Worm (Caenorhabditis elegans) whole organism, L1 larva: ENCODE measurements around the gene Y73C8B.5.

ENCODE experiments used
- C04F5.9 ChIP-seq: sonication (generic microtip); optimal IDR thresholded peaks from 2 replicates; lab custom pipeline; 2016; ENCODE audit warnings: missing genetic modification characterization, missing compliant biosample characterization
- Y116A8C.19 ChIP-seq: sonication (generic microtip); optimal IDR thresholded peaks from 2 replicates; lab custom pipeline; 2016; ENCODE audit warnings: missing compliant biosample characterization, missing genetic modification characterization, borderline replicate concordance
- ama-1 ChIP-seq: fragments of 150-350 bp; optimal IDR thresholded peaks from 2 replicates; lab custom pipeline; 2014
- blmp-1 ChIP-seq: fragments of 150-350 bp; optimal IDR thresholded peaks from 2 replicates; lab custom pipeline; 2014; ENCODE audit warnings: missing biosample characterization, missing genetic modification characterization
- ceh-63 ChIP-seq: fragments of 200-800 bp; sonication (Bioruptor generic); optimal IDR thresholded peaks from 2 replicates; lab custom pipeline; 2018; ENCODE audit warnings: mild to moderate bottlenecking, missing genetic modification characterization, missing compliant biosample characterization
- ceh-90 ChIP-seq: sonication (generic microtip); optimal IDR thresholded peaks from 2 replicates; lab custom pipeline; 2016; ENCODE audit warnings: missing genetic modification characterization, missing compliant biosample characterization
- efl-1 ChIP-seq, 4 experiments: fragments of 150-350 bp; optimal IDR thresholded peaks in 3 of 4; peaks in 1 of 4; 1 replicate in 1 of 4; 2 replicates in 3 of 4; lab custom pipeline; 2014; ENCODE audit warnings: missing biosample characterization in 2 of 4, missing genetic modification characterization in 2 of 4, missing genetic modification reagents in 2 of 4
- efl-3 ChIP-seq: fragments of 200-800 bp; sonication (Bioruptor generic); optimal IDR thresholded peaks from 2 replicates; lab custom pipeline; 2018; ENCODE audit warnings: mild to moderate bottlenecking, missing genetic modification characterization, missing compliant biosample characterization
- egl-13 ChIP-seq: sonication (generic microtip); optimal IDR thresholded peaks from 2 replicates; lab custom pipeline; 2016; ENCODE audit warnings: missing genotype, missing genetic modification reagents, missing genetic modification characterization, missing compliant biosample characterization
- elt-2 ChIP-seq: sonication (generic microtip); optimal IDR thresholded peaks from 2 replicates; lab custom pipeline; 2016; ENCODE audit warnings: missing genetic modification characterization, mild to moderate bottlenecking, inconsistent platforms, missing compliant biosample characterization, missing genetic modification reagents
- elt-3 ChIP-seq, 6 experiments: fragments of 150-350 bp in 1 of 6; sonication (generic microtip); optimal IDR thresholded peaks; 2 replicates each; lab custom pipeline; 2017 to 2018; ENCODE audit warnings: missing biosample characterization in 6 of 6, missing genetic modification characterization in 6 of 6, inconsistent platforms in 1 of 6
- fkh-4 ChIP-seq: sonication (generic microtip); optimal IDR thresholded peaks from 2 replicates; lab custom pipeline; 2016; ENCODE audit warnings: missing compliant biosample characterization, missing genetic modification characterization, borderline replicate concordance
- fkh-8 ChIP-seq: sonication (generic microtip); optimal IDR thresholded peaks from 2 replicates; lab custom pipeline; 2016; ENCODE audit warnings: mild to moderate bottlenecking, missing genetic modification characterization, missing compliant biosample characterization
- hlh-17 ChIP-seq: fragments of 200-800 bp; sonication (Bioruptor generic); optimal IDR thresholded peaks from 2 replicates; lab custom pipeline; 2018; ENCODE audit warnings: missing genetic modification characterization, mild to moderate bottlenecking, missing compliant biosample characterization, moderate library complexity, borderline replicate concordance
- hlh-4 ChIP-seq: sonication (generic microtip); optimal IDR thresholded peaks from 2 replicates; lab custom pipeline; 2016; ENCODE audit warnings: mild to moderate bottlenecking, missing genetic modification characterization, missing compliant biosample characterization
- lin-14 ChIP-seq: fragments of 200-800 bp; sonication (Bioruptor generic); optimal IDR thresholded peaks from 2 replicates; lab custom pipeline; 2018; ENCODE audit warnings: mild to moderate bottlenecking, missing genetic modification characterization, moderate library complexity, missing compliant biosample characterization
- lin-35 ChIP-seq, 2 experiments: fragments of 150-350 bp; optimal IDR thresholded peaks; 2 replicates each; lab custom pipeline; 2014; ENCODE audit warnings: missing biosample characterization in 2 of 2, missing genetic modification characterization in 2 of 2, missing genetic modification reagents in 2 of 2
- lir-3 ChIP-seq: sonication (generic microtip); optimal IDR thresholded peaks from 2 replicates; lab custom pipeline; 2016; ENCODE audit warnings: mild to moderate bottlenecking, missing genetic modification characterization, moderate library complexity, missing compliant biosample characterization; ENCODE audit not compliant: poor library complexity
- mdl-1 ChIP-seq, 2 experiments: fragments of 150-350 bp; optimal IDR thresholded peaks; 2 replicates each; lab custom pipeline; 2014 to 2017; ENCODE audit warnings: missing biosample characterization in 2 of 2, missing genetic modification characterization in 2 of 2, inconsistent platforms in 1 of 2
- nhr-11 ChIP-seq: fragments of 150-350 bp; optimal IDR thresholded peaks from 2 replicates; lab custom pipeline; 2014; ENCODE audit warnings: missing biosample characterization, missing genetic modification characterization
- nhr-12 ChIP-seq: sonication (generic microtip); optimal IDR thresholded peaks from 2 replicates; lab custom pipeline; 2017; ENCODE audit warnings: missing biosample characterization, missing genetic modification characterization
- nhr-85 ChIP-seq: sonication (generic microtip); peaks from one replicate; lab custom pipeline; 2016; ENCODE audit warnings: missing genetic modification characterization, inconsistent platforms, missing compliant biosample characterization
- pqm-1 ChIP-seq: sonication (generic microtip); optimal IDR thresholded peaks from 3 replicates; lab custom pipeline; 2017; ENCODE audit warnings: missing biosample characterization, missing genetic modification characterization
- rnt-1 ChIP-seq: sonication (generic microtip); optimal IDR thresholded peaks from 2 replicates; lab custom pipeline; 2016; ENCODE audit warnings: mild to moderate bottlenecking, missing genetic modification characterization, moderate library complexity, missing compliant biosample characterization
- snu-23 ChIP-seq: sonication (generic microtip); optimal IDR thresholded peaks from 2 replicates; lab custom pipeline; 2016; ENCODE audit warnings: missing genetic modification characterization, missing compliant biosample characterization
- sox-4 ChIP-seq: sonication (generic microtip); optimal IDR thresholded peaks from 2 replicates; lab custom pipeline; 2016; ENCODE audit warnings: missing genetic modification characterization, missing compliant biosample characterization
- sup-37 ChIP-seq: fragments of 200-800 bp; sonication (Bioruptor generic); optimal IDR thresholded peaks from 2 replicates; lab custom pipeline; 2018; ENCODE audit warnings: mild to moderate bottlenecking, missing genetic modification characterization, missing compliant biosample characterization
- swsn-7 ChIP-seq: sonication (generic microtip); optimal IDR thresholded peaks from 2 replicates; lab custom pipeline; 2016; ENCODE audit warnings: missing genetic modification characterization, missing compliant biosample characterization
- unc-98 ChIP-seq: fragments of 200-800 bp; sonication (Bioruptor generic); IDR thresholded peaks from 2 replicates; pipeline ENCODE4 v1.3.6; 2022; ENCODE audit warnings: missing genetic modification characterization, missing compliant biosample characterization
- zag-1 ChIP-seq: fragments of 150-350 bp; optimal IDR thresholded peaks from 2 replicates; lab custom pipeline; 2014; ENCODE audit warnings: missing biosample characterization, missing genetic modification characterization

Y73C8B.5 gene

DNA sequence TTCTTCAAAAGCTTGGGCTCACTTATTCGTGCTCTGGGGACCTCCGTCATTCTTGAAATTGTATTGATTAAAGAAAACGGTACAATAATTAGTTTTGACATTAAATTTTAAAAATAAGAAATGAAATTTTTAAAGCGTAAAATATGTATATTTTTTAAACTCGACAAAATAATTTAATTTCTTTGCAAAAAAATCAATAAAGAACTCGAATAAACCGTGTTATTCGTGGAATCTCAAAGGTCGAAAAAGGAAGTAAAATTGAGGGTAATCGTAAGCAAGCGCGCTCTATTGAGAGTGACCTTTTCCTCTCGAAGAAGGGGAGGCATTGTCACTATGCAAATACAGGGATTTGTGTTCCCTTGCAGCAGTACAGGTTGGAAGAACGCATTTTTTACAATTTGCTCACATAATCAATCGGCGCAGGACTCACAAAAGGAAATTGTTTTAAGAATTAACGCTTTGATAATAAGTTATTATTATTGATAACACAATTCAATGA is 2.1 kb upstream of the Y73C8B.5 start, which contains the start of gene Y73C8B.2 (continued):
- TF ChIP-seq hlh-4 (tag; lab: Kevin White, UChicago): no peak
- TF ChIP-seq zag-1 (tag; lab: Kevin White, UChicago): no peak
- TF ChIP-seq lin-35 (GFP tag; optimal IDR thresholded peaks at IDR 0.05; lab: Kevin White, UChicago): peak; percentile 19 to 59
- TF ChIP-seq sup-37 (GFP tag; lab: Kevin White, UChicago): no peak
- TF ChIP-seq efl-3 (GFP tag; lab: Kevin White, UChicago): no peak
- TF ChIP-seq sox-4: no peak

DNA sequence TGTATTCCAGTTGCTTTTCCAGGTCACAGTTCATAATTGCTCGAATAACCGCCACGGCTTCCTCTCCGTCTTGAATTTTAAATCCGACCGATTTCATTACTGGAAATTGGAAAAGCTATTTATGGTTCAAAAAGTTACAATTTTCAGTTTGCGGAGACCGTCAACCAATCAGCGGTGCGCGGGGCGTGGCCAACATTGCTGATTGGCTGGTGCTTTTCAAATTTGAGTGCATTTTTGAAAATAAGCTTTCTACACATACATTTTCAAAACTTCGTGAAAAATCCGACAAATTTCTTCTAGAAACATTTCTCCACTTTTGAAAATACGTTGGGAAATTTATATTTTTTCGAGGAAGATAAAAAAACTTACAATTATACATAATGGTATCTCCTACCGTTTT is 1.3 kb upstream of the Y73C8B.5 start:
- no peak for TF ChIP-seq snu-23
- no peak for TF ChIP-seq hlh-4 (tag; lab: Kevin White, UChicago)
- no peak for TF ChIP-seq lin-14 (GFP tag; lab: Kevin White, UChicago)
- no peak for TF ChIP-seq nhr-85
- TF ChIP-seq elt-2 (tag; lab: Kevin White, UChicago): no peak
- TF ChIP-seq hlh-17 (GFP tag; lab: Kevin White, UChicago): no peak
- no peak for TF ChIP-seq egl-13 (tag; lab: Kevin White, UChicago)

DNA sequence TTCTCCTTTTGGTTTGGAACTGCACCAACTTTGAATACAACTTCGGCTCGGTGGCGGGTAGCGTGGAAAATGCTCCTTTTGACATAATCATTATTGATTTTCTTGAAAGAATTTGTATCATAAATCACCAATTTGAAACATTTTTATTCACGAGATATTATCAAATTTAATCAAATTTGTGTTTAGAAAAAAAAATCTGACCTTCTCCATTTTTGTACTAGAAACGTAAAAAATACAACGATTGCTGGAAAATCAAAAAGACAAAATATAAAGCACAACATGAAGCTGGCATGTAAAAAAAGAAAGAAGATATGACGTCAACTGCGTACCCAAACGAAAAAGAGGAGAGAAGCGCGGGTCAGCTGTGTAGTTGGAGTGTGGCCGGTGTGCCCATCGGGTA is 3.3 kb downstream of the Y73C8B.5 start, which contains the start of gene K08D9.4:
TSS of gene K08D9.4 (minus strand) at position 101 of the 400 bp plus-strand sequence.
- TF ChIP-seq rnt-1 (tag; lab: Kevin White, UChicago): peak; percentile 3
- no peak for TF ChIP-seq swsn-7 (tag; lab: Kevin White, UChicago)

DNA sequence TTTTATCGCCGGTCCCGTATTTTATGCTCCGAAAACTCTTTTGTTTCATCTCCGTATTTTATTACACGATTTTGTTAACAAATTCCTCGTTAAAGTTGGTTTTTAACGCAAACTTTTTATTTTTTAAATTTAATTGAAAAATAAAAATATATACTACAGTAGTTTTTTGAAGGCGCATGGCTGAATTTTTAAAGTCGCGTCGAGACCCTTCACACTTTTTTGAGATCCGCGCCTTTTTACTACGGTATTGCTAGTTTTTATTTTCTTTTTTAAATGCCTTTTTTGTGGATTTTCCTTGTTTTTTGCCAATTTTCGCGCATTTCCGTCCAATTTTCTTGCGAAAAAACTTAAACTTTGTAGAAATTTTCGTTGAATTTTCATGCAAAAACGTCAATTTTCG is 7.4 kb downstream of the Y73C8B.5 start:
- no peak for TF ChIP-seq fkh-8 (tag; lab: Kevin White, UChicago)
- TF ChIP-seq mdl-1 (tag; optimal IDR thresholded peaks at IDR 0.05; lab: Kevin White, UChicago): no peak
- TF ChIP-seq ceh-63 (GFP tag; lab: Kevin White, UChicago): no peak
- TF ChIP-seq ceh-90 (tag; lab: Kevin White, UChicago): no peak
- TF ChIP-seq nhr-12 (tag; lab: Kevin White, UChicago): no peak
- no peak for TF ChIP-seq fkh-4 (tag; lab: Kevin White, UChicago)
- TF ChIP-seq pqm-1 (tag; lab: Kevin White, UChicago): no peak
- no peak for TF ChIP-seq sox-4
- TF ChIP-seq unc-98: no peak
- TF ChIP-seq elt-3 (tag; optimal IDR thresholded peaks at IDR 0.05; lab: Kevin White, UChicago): no peak
- no peak for TF ChIP-seq C04F5.9
- no peak for TF ChIP-seq lin-14 (GFP tag; lab: Kevin White, UChicago)
- no peak for TF ChIP-seq nhr-11 (tag; lab: Kevin White, UChicago)
- TF ChIP-seq zag-1 (tag; lab: Kevin White, UChicago): no peak
- no peak for TF ChIP-seq lir-3 (tag; lab: Kevin White, UChicago)
- TF ChIP-seq, all 84 proteins: peak for 0

DNA sequence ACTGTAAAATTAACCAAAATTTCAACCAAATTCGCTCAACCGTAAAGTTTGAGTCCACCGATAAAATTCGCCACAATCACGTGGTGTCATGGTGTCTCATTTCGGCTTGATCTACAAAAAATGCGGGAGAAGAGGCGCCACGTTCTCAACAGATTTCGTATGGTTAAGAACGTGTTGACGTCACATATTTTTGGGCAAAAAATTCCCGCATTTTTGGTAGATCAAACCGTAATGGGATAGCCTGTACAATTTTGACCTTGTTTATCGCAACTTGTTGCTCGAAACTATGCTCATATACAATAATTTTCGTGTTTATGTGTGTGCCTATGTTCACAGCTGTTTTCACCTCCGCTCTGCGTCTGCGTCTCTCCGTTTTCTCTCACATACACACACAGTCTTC is 11.9 kb downstream of the Y73C8B.5 start:
- no peak for TF ChIP-seq efl-1 (optimal IDR thresholded peaks at IDR 0.05; lab: Kevin White, UChicago)
- peak in 1 of 2 experiments; percentile 71 for TF ChIP-seq efl-1 (GFP tag; optimal IDR thresholded peaks at IDR 0.05 in 1 of 2; lab: Kevin White, UChicago)
- no peak for TF ChIP-seq hlh-17 (GFP tag; lab: Kevin White, UChicago)
- no peak for TF ChIP-seq ama-1 (lab: Kevin White, UChicago)
- TF ChIP-seq elt-3 (tag; optimal IDR thresholded peaks at IDR 0.05; lab: Kevin White, UChicago): no peak
- no peak for TF ChIP-seq blmp-1 (tag; lab: Kevin White, UChicago)

DNA sequence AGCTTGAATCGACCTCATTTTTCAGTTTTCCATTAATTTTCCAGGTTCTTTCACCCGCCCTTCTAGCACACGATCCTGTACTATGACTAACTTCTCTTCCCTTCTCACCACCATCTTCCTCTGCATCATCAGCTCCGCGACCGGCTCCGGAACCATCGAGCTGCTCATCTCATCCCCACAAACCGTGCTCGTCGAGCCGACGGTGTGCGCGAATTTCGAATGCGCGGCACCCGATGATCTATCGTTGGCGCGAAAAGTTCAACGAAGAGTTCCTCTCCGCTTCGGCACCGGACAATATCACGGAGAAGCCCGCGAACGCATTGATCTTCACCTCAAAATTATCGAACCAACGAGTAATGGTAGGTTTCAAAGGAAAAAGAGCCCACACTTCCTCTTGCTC is 13.1 kb downstream of the Y73C8B.5 start, which contains the start of gene apx-1:
TSS of gene apx-1 (plus strand) at position 50 of the 400 bp plus-strand sequence.
- TF ChIP-seq Y116A8C.19 (no peak), efl-1 (optimal IDR thresholded peaks at IDR 0.05; lab: Kevin White, UChicago) (no peak), efl-1 (GFP tag; optimal IDR thresholded peaks at IDR 0.05 in 1 of 2; lab: Kevin White, UChicago) (peak in 1 of 2 experiments; percentile 9)
